Fruit fly (Drosophila melanogaster) whole organism, embryonic: ENCODE data around the gene GstD11.
A peak's percentile ranks its signal among the peaks of the same experiment; 100 is the strongest.

Experiments used
- BEAF-32 ChIP-seq: fragments of 200-800 bp; sonication (Bioruptor generic); optimal IDR thresholded peaks from 3 replicates; lab custom pipeline; 2017; ENCODE audit warnings: missing biosample characterization, missing genetic modification characterization, mild to moderate bottlenecking, moderate library complexity, missing genetic modification reagents
- CG12155 ChIP-seq: fragments of 200-800 bp; sonication (Bioruptor generic); optimal IDR thresholded peaks from 3 replicates; lab custom pipeline; 2016; ENCODE audit warnings: missing biosample characterization, missing genetic modification characterization
- CG1233 ChIP-seq: fragments of 200-800 bp; sonication (Bioruptor generic); optimal IDR thresholded peaks from 4 replicates; lab custom pipeline; 2018; ENCODE audit warnings: missing biosample characterization, mild to moderate bottlenecking, missing genetic modification characterization
- CG13287 ChIP-seq: fragments of 200-800 bp; sonication (Bioruptor generic); IDR thresholded peaks from 2 replicates; pipeline ENCODE4 v1.3.6; 2022; ENCODE audit warnings: missing biosample characterization, missing genetic modification characterization; ENCODE audit not compliant: partially characterized antibody
- CG14710 ChIP-seq: fragments of 200-800 bp; sonication (Bioruptor generic); optimal IDR thresholded peaks from 3 replicates; lab custom pipeline; 2019; ENCODE audit warnings: missing biosample characterization, mild to moderate bottlenecking, missing genetic modification characterization, moderate library complexity
- CG17568 ChIP-seq: fragments of 200-800 bp; sonication (Bioruptor generic); optimal IDR thresholded peaks from 2 replicates; lab custom pipeline; 2018; ENCODE audit warnings: missing biosample characterization, mild to moderate bottlenecking, missing genetic modification characterization, moderate library complexity
- CG18011 ChIP-seq: fragments of 200-800 bp; sonication (Bioruptor generic); optimal IDR thresholded peaks from 2 replicates; lab custom pipeline; 2017; ENCODE audit warnings: missing biosample characterization, missing genetic modification characterization, mild to moderate bottlenecking, moderate library complexity, missing genotype
- CG18764 ChIP-seq: fragments of 200-800 bp; sonication (Bioruptor generic); optimal IDR thresholded peaks from 3 replicates; lab custom pipeline; 2016; ENCODE audit warnings: missing biosample characterization, missing genetic modification characterization
- CG2889 ChIP-seq: fragments of 200-800 bp; sonication (Bioruptor generic); IDR thresholded peaks from 3 replicates; pipeline ENCODE4 v1.3.6; 2022; ENCODE audit warnings: missing biosample characterization, missing genetic modification characterization
- CG30020 ChIP-seq: fragments of 200-800 bp; optimal IDR thresholded peaks from 2 replicates; lab custom pipeline; 2019; ENCODE audit warnings: missing biosample characterization, mild to moderate bottlenecking, missing genetic modification characterization, moderate library complexity
- CG3163 ChIP-seq: fragments of 200-800 bp; sonication (Bioruptor generic); optimal IDR thresholded peaks from 3 replicates; lab custom pipeline; 2016; ENCODE audit warnings: missing biosample characterization, missing genetic modification characterization
- CG34422 ChIP-seq: fragments of 200-800 bp; sonication (Bioruptor generic); IDR thresholded peaks from 3 replicates; pipeline ENCODE4 v1.3.6; 2022; ENCODE audit warnings: missing biosample characterization, missing genetic modification characterization
- CG3726 ChIP-seq: fragments of 200-800 bp; sonication (Bioruptor generic); IDR thresholded peaks from 3 replicates; pipeline ENCODE4, ENCODE4 v1.3.6; 2022; ENCODE audit warnings: missing biosample characterization, missing genetic modification characterization
- CG3995 ChIP-seq: fragments of 200-800 bp; sonication (Bioruptor generic); optimal IDR thresholded peaks from 3 replicates; lab custom pipeline; 2016; ENCODE audit warnings: missing biosample characterization, missing genetic modification characterization
- CG4328 ChIP-seq: fragments of 200-800 bp; sonication (Bioruptor generic); optimal IDR thresholded peaks from 3 replicates; lab custom pipeline; 2017; ENCODE audit warnings: missing biosample characterization, missing genetic modification reagents, missing genetic modification characterization
- CG4424 ChIP-seq: fragments of 200-800 bp; sonication (Bioruptor generic); optimal IDR thresholded peaks from 3 replicates; lab custom pipeline; 2016; ENCODE audit warnings: missing biosample characterization, missing genetic modification characterization
- CG4730 ChIP-seq: fragments of 200-800 bp; sonication (Bioruptor generic); IDR thresholded peaks from 2 replicates; pipeline ENCODE4 v1.3.6; 2022; ENCODE audit warnings: missing biosample characterization, missing genetic modification characterization
- CG6254 ChIP-seq: fragments of 200-800 bp; sonication (Bioruptor generic); optimal IDR thresholded peaks from 3 replicates; lab custom pipeline; 2017; ENCODE audit warnings: mild to moderate bottlenecking, missing biosample characterization, missing genetic modification reagents, missing genetic modification characterization
- CG6683 ChIP-seq: fragments of 200-800 bp; sonication (Bioruptor generic); optimal IDR thresholded peaks from 2 replicates; lab custom pipeline; 2017; ENCODE audit warnings: missing biosample characterization, mild to moderate bottlenecking, missing genetic modification characterization, missing genetic modification reagents
- CG7372 ChIP-seq: fragments of 200-800 bp; sonication (Bioruptor generic); IDR thresholded peaks from 2 replicates; pipeline ENCODE4 v1.3.6; 2022; ENCODE audit warnings: missing biosample characterization, missing genetic modification characterization
- CoRest ChIP-seq: fragments of 200-800 bp; sonication (Bioruptor generic); optimal IDR thresholded peaks from 3 replicates; lab custom pipeline; 2018; ENCODE audit warnings: missing biosample characterization, mild to moderate bottlenecking, missing genetic modification characterization, moderate library complexity
- GATAe ChIP-seq: fragments of 200-800 bp; sonication (Bioruptor generic); conservative IDR thresholded peaks from 2 replicates; pipeline ENCODE4 v1.3.6; 2022; ENCODE audit warnings: missing biosample characterization, missing genetic modification characterization
- Hr78 ChIP-seq, 2 experiments: fragments of 200-800 bp in 1 of 2; fragments of >200 bp in 1 of 2; sonication (Bioruptor generic) in 1 of 2; optimal IDR thresholded peaks; 2 replicates each; lab custom pipeline; 2017 to 2019; ENCODE audit warnings: missing biosample characterization in 2 of 2, missing genetic modification characterization in 2 of 2, mild to moderate bottlenecking in 1 of 2, moderate library complexity in 1 of 2
- MESR4 ChIP-seq: fragments of 200-800 bp; sonication (Bioruptor generic); optimal IDR thresholded peaks from 2 replicates; lab custom pipeline; 2018; ENCODE audit warnings: missing biosample characterization, mild to moderate bottlenecking, missing genetic modification characterization, moderate library complexity
- MTF-1 ChIP-seq: fragments of 200-800 bp; sonication (Bioruptor generic); optimal IDR thresholded peaks from 2 replicates; lab custom pipeline; 2018; ENCODE audit warnings: missing biosample characterization, mild to moderate bottlenecking, missing genetic modification characterization, borderline replicate concordance
- Poxn ChIP-seq: fragments of 200-800 bp; sonication (Bioruptor generic); IDR thresholded peaks from 2 replicates; pipeline ENCODE4 v1.3.6; 2022; ENCODE audit warnings: missing biosample characterization, missing genetic modification characterization
- Ptx1 ChIP-seq: fragments of 200-800 bp; sonication (Bioruptor generic); IDR thresholded peaks from 2 replicates; pipeline ENCODE4 v1.3.6; 2022; ENCODE audit warnings: missing biosample characterization, missing genetic modification characterization
- Rx ChIP-seq: fragments of 200-800 bp; sonication (Bioruptor generic); IDR thresholded peaks from 2 replicates; pipeline ENCODE4 v1.3.6; 2022; ENCODE audit warnings: missing biosample characterization, missing genetic modification characterization
- Side ChIP-seq: fragments of 200-800 bp; sonication (Bioruptor generic); optimal IDR thresholded peaks from 2 replicates; lab custom pipeline; 2016; ENCODE audit warnings: missing biosample characterization, missing genetic modification characterization
- Sry-β ChIP-seq: fragments of 200-800 bp; sonication (Bioruptor generic); optimal IDR thresholded peaks from 2 replicates; lab custom pipeline; 2018; ENCODE audit warnings: missing biosample characterization, mild to moderate bottlenecking, missing genetic modification characterization, moderate library complexity
- Trl ChIP-seq, 3 experiments: fragments of >200 bp in 2 of 3; fragments of 200-800 bp in 1 of 3; sonication (Bioruptor generic) in 1 of 3; optimal IDR thresholded peaks; 2 replicates in 1 of 3; 3 replicates in 2 of 3; lab custom pipeline; 2016 to 2017; ENCODE audit warnings: missing biosample characterization in 1 of 3, missing genetic modification characterization in 1 of 3
- YL-1 ChIP-seq: fragments of 200-800 bp; sonication (Bioruptor generic); optimal IDR thresholded peaks from 3 replicates; lab custom pipeline; 2017; ENCODE audit warnings: missing biosample characterization, mild to moderate bottlenecking, missing genetic modification characterization
- ap ChIP-seq: fragments of 200-800 bp; sonication (Bioruptor generic); IDR thresholded peaks from 2 replicates; pipeline ENCODE4 v1.3.6; 2022; ENCODE audit warnings: missing biosample characterization, missing genetic modification characterization
- caup ChIP-seq: fragments of 200-800 bp; sonication (Bioruptor generic); optimal IDR thresholded peaks from 3 replicates; lab custom pipeline; 2017; ENCODE audit warnings: missing biosample characterization, mild to moderate bottlenecking, missing genetic modification characterization, moderate library complexity; ENCODE audit not compliant: severe bottlenecking
- chinmo ChIP-seq: fragments of 200-800 bp; sonication (Bioruptor generic); IDR thresholded peaks from 4 replicates; pipeline ENCODE4 v1.3.6; 2022; ENCODE audit warnings: missing biosample characterization, missing genetic modification characterization; ENCODE audit not compliant: partially characterized antibody
- crc ChIP-seq: fragments of 200-800 bp; sonication (Bioruptor generic); optimal IDR thresholded peaks from 2 replicates; lab custom pipeline; 2016; ENCODE audit warnings: missing biosample characterization, missing genetic modification characterization
- danr ChIP-seq: fragments of 200-800 bp; sonication (Bioruptor generic); IDR thresholded peaks from 2 replicates; pipeline ENCODE4 v1.3.6; 2022; ENCODE audit warnings: missing biosample characterization, missing genetic modification characterization
- fd102C ChIP-seq: fragments of 200-800 bp; sonication (Bioruptor generic); optimal IDR thresholded peaks from 2 replicates; lab custom pipeline; 2018; ENCODE audit warnings: missing biosample characterization, mild to moderate bottlenecking, missing genetic modification characterization, moderate library complexity
- fd64A ChIP-seq: fragments of 200-800 bp; sonication (Bioruptor generic); optimal IDR thresholded peaks from 3 replicates; lab custom pipeline; 2018; ENCODE audit warnings: missing biosample characterization, mild to moderate bottlenecking, missing genetic modification characterization
- gcm2 ChIP-seq: fragments of 200-800 bp; sonication (Bioruptor generic); optimal IDR thresholded peaks from 2 replicates; lab custom pipeline; 2016; ENCODE audit warnings: missing biosample characterization, missing genetic modification characterization
- gfzf ChIP-seq: fragments of 200-800 bp; sonication (Bioruptor generic); optimal IDR thresholded peaks from 2 replicates; lab custom pipeline; 2016; ENCODE audit warnings: missing biosample characterization, mild to moderate bottlenecking, missing genetic modification characterization, moderate library complexity
- gt ChIP-seq: fragments of 200-800 bp; sonication (Bioruptor generic); IDR thresholded peaks from 2 replicates; pipeline ENCODE4 v1.3.6; 2022; ENCODE audit warnings: missing biosample characterization, missing genetic modification characterization
- her ChIP-seq: fragments of 200-800 bp; sonication (Bioruptor generic); optimal IDR thresholded peaks from 2 replicates; lab custom pipeline; 2016; ENCODE audit warnings: missing biosample characterization, missing genetic modification characterization
- inv ChIP-seq: fragments of 200-800 bp; sonication (Bioruptor generic); IDR thresholded peaks from 2 replicates; pipeline ENCODE4 v1.3.6; 2022; ENCODE audit warnings: missing biosample characterization, missing genetic modification characterization; ENCODE audit not compliant: partially characterized antibody
- klu ChIP-seq: fragments of 200-800 bp; sonication (Bioruptor generic); IDR thresholded peaks from 2 replicates; pipeline ENCODE4 v1.3.6; 2022; ENCODE audit warnings: missing biosample characterization, missing genetic modification characterization
- pzg ChIP-seq: fragments of 200-800 bp; sonication (Bioruptor generic); optimal IDR thresholded peaks from 3 replicates; lab custom pipeline; 2018; ENCODE audit warnings: missing biosample characterization, mild to moderate bottlenecking, missing genetic modification characterization, moderate library complexity
- sens ChIP-seq: fragments of 200-800 bp; sonication (Bioruptor generic); peaks from one replicate; lab custom pipeline; 2016; ENCODE audit warnings: missing biosample characterization, missing genetic modification characterization
- shn ChIP-seq: fragments of 200-800 bp; sonication (Bioruptor generic); optimal IDR thresholded peaks from 3 replicates; lab custom pipeline; 2016; ENCODE audit warnings: missing biosample characterization, missing genetic modification characterization
- tll ChIP-seq, 2 experiments: fragments of 200-800 bp in 1 of 2; fragments of >200 bp in 1 of 2; sonication (Bioruptor generic) in 1 of 2; optimal IDR thresholded peaks; 2 replicates each; lab custom pipeline; 2017 to 2019; ENCODE audit warnings: missing biosample characterization in 2 of 2, missing genetic modification characterization in 2 of 2, mild to moderate bottlenecking in 1 of 2, moderate library complexity in 1 of 2
- unc-4 ChIP-seq: fragments of 200-800 bp; sonication (Bioruptor generic); IDR thresholded peaks from 2 replicates; pipeline ENCODE4 v1.3.6; 2022; ENCODE audit warnings: missing biosample characterization, missing genetic modification characterization; ENCODE audit not compliant: partially characterized antibody

Gene GstD11

dm6 chr3R:12426310-12426653 is 43.1 kb downstream of the GstD11 start, which contains the start of gene NANS (continued):
- TF ChIP-seq gcm2 (no peak), Rx (GFP tag; lab: Robert Waterston, UW) (no peak), caup (GFP tag; lab: Kevin White, UChicago) (no peak), CG7372 (GFP tag; lab: Robert Waterston, UW) (no peak), gt (GFP tag; lab: Robert Waterston, UW) (no peak), tll (GFP tag; optimal IDR thresholded peaks at IDR 0.05; lab: Kevin White, UChicago) (no peak), chinmo (0 out of 4 replicates have a peak, but pooled peaks have one; percentile 64), sens (GFP tag; lab: Kevin White, UChicago) (no peak), CG3995 (no peak), danr (GFP tag; lab: Robert Waterston, UW) (no peak), crc (GFP tag; lab: Kevin White, UChicago) (no peak), CG12155 (GFP tag; lab: Kevin White, UChicago) (no peak), unc-4 (GFP tag; lab: Robert Waterston, UW) (0 out of 2 replicates have a peak, but pooled peaks have one; percentile 27), MTF-1 (no peak), fd64A (no peak), CG13287 (GFP tag; lab: Robert Waterston, UW) (peak; percentile 18; the same call in 1 of the 2 replicates), CG18764 (GFP tag; lab: Kevin White, UChicago) (no peak), shn (GFP tag; lab: Kevin White, UChicago) (no peak), Hr78 (GFP tag; optimal IDR thresholded peaks at IDR 0.05; lab: Kevin White, UChicago) (no peak), CG3163 (GFP tag; lab: Kevin White, UChicago) (no peak), CG4730 (GFP tag; lab: Robert Waterston, UW) (no peak), CG14710 (peak; percentile 5), CG4328 (no peak), CG1233 (no peak), fd102C (no peak), inv (GFP tag; lab: Robert Waterston, UW) (0 out of 2 replicates have a peak, but pooled peaks have one; percentile 4), CG2889 (GFP tag; lab: Robert Waterston, UW) (no peak)

dm6 chr3R:12429120-12429610 is 46.0 kb downstream of the GstD11 start, which contains the start of the genes CG5641 and CG5245:
TSS of gene CG5641 (minus strand) at chr3R:12429282.
TSS of gene CG5245 (plus strand) at chr3R:12429560.
- peak; percentile 18; the same call in 1 of the 2 replicates for TF ChIP-seq CG13287 (GFP tag; lab: Robert Waterston, UW)
- TF ChIP-seq CG4424 (GFP tag; lab: Kevin White, UChicago), result no peak
- TF ChIP-seq pzg (GFP tag; lab: Kevin White, UChicago), result peak; percentile 51
- TF ChIP-seq Trl (optimal IDR thresholded peaks at IDR 0.05; lab: Kevin White, UChicago), result no peak
- TF ChIP-seq Trl (GFP tag; optimal IDR thresholded peaks at IDR 0.05; lab: Kevin White, UChicago), result no peak
- peak; percentile 47 for TF ChIP-seq MESR4 (GFP tag; lab: Kevin White, UChicago)
- TF ChIP-seq CoRest, result peak; percentile 12
- TF ChIP-seq CG6683 (GFP tag; lab: Kevin White, UChicago), result no peak
- TF ChIP-seq GATAe (GFP tag; lab: Robert Waterston, UW), result no peak
- no peak for TF ChIP-seq CG3726
- TF ChIP-seq Side (GFP tag; lab: Kevin White, UChicago), result no peak
- peak; percentile 30 for TF ChIP-seq BEAF-32 (GFP tag; lab: Kevin White, UChicago)
- TF ChIP-seq CG34422 (GFP tag; lab: Robert Waterston, UW), result peak; percentile 31; the same call in 1 of the 3 replicates
- TF ChIP-seq YL-1 (GFP tag; lab: Kevin White, UChicago), result peak; percentile 23
- no peak for TF ChIP-seq Ptx1 (GFP tag; lab: Robert Waterston, UW)
- TF ChIP-seq CG30020 (tag; lab: Kevin White, UChicago), result peak; percentile 15
- TF ChIP-seq klu (GFP tag; lab: Robert Waterston, UW), result no peak
- no peak for TF ChIP-seq CG17568 (GFP tag; lab: Kevin White, UChicago)
- peak; percentile 85 for TF ChIP-seq gfzf (GFP tag; lab: Kevin White, UChicago)
- TF ChIP-seq her (GFP tag; lab: Kevin White, UChicago), result no peak
- peak; percentile 14 for TF ChIP-seq Sry-β
- no peak for TF ChIP-seq ap (GFP tag; lab: Robert Waterston, UW)
- no peak for TF ChIP-seq CG6254
- TF ChIP-seq Poxn (GFP tag; lab: Robert Waterston, UW), result no peak
- no peak for TF ChIP-seq CG18011 (GFP tag; lab: Kevin White, UChicago)
